Worm (Caenorhabditis elegans) whole organism, L3 larva: ENCODE results near the gene C07A9.13.

Experiments used
- aly-2 ChIP-seq: fragments of 150-350 bp; optimal IDR thresholded peaks from 2 replicates; lab custom pipeline; 2014; ENCODE audit warnings: missing biosample characterization, missing genetic modification characterization
- ama-1 ChIP-seq: fragments of 150-350 bp; optimal IDR thresholded peaks from 2 replicates; lab custom pipeline; 2018
- ceh-9 ChIP-seq: sonication (generic microtip); optimal IDR thresholded peaks from 2 replicates; lab custom pipeline; 2018; ENCODE audit warnings: missing biosample characterization, missing genetic modification characterization
- elt-1 ChIP-seq: fragments of 150-350 bp; optimal IDR thresholded peaks from 2 replicates; lab custom pipeline; 2014; ENCODE audit warnings: missing biosample characterization, missing genetic modification characterization
- fkh-10 ChIP-seq: sonication (generic microtip); optimal IDR thresholded peaks from 2 replicates; lab custom pipeline; 2017; ENCODE audit warnings: missing biosample characterization, missing genetic modification reagents, missing genetic modification characterization
- jun-1 ChIP-seq: fragments of 150-350 bp; optimal IDR thresholded peaks from 2 replicates; lab custom pipeline; 2014; ENCODE audit warnings: missing biosample characterization, missing genetic modification reagents, missing genetic modification characterization
- lin-15B ChIP-seq: fragments of 150-350 bp; optimal IDR thresholded peaks from 2 replicates; lab custom pipeline; 2014; ENCODE audit warnings: missing biosample characterization, missing genetic modification characterization
- pha-4 ChIP-seq: fragments of 150-350 bp; optimal IDR thresholded peaks from 2 replicates; lab custom pipeline; 2014; ENCODE audit warnings: missing biosample characterization, missing genetic modification reagents, missing genetic modification characterization
- skn-1 ChIP-seq: fragments of 150-350 bp; optimal IDR thresholded peaks from 2 replicates; lab custom pipeline; 2014; ENCODE audit warnings: missing biosample characterization, missing genetic modification characterization
- tbx-2 ChIP-seq: sonication (generic microtip); optimal IDR thresholded peaks from 2 replicates; lab custom pipeline; 2016; ENCODE audit warnings: mild to moderate bottlenecking, missing genetic modification characterization, missing compliant biosample characterization
- ztf-11 ChIP-seq: fragments of 150-350 bp; optimal IDR thresholded peaks from 2 replicates; lab custom pipeline; 2014; ENCODE audit warnings: missing biosample characterization, missing genetic modification characterization

ce11 chrIII:9646440-9647021 is 34.6 kb downstream of the C07A9.13 start:
- TF ChIP-seq fkh-10 (GFP tag; lab: Kevin White, UChicago), result no peak
- TF ChIP-seq jun-1 (tag; lab: Kevin White, UChicago), result no peak
- TF ChIP-seq elt-1 (tag; lab: Kevin White, UChicago), result no peak
- no peak for TF ChIP-seq aly-2
- TF ChIP-seq ceh-9 (tag; lab: Kevin White, UChicago), result no peak
- TF ChIP-seq ztf-11 (tag; lab: Kevin White, UChicago), result no peak
- TF ChIP-seq skn-1 (tag; lab: Kevin White, UChicago), result no peak
- TF ChIP-seq lin-15B, result no peak
- no peak for TF ChIP-seq ama-1 (lab: Kevin White, UChicago)
- no peak for TF ChIP-seq pha-4 (tag; lab: Kevin White, UChicago)
- TF ChIP-seq tbx-2 (tag; lab: Kevin White, UChicago), result no peak
